Fruit fly (Drosophila melanogaster) whole organism, embryonic: ENCODE data around the gene HipHop.

ENCODE experiments used
- Asciz ChIP-seq: fragments of 200-800 bp; sonication (Bioruptor generic); optimal IDR thresholded peaks from 2 replicates; lab custom pipeline; 2017; ENCODE audit warnings: missing biosample characterization, mild to moderate bottlenecking, missing genetic modification characterization, missing genetic modification reagents
- BEAF-32 ChIP-seq: fragments of 200-800 bp; sonication (Bioruptor generic); optimal IDR thresholded peaks from 3 replicates; lab custom pipeline; 2017; ENCODE audit warnings: missing biosample characterization, missing genetic modification characterization, mild to moderate bottlenecking, moderate library complexity, missing genetic modification reagents
- Blimp-1 ChIP-seq: fragments of 200-800 bp; sonication (Bioruptor generic); optimal IDR thresholded peaks from 3 replicates; lab custom pipeline; 2018; ENCODE audit warnings: missing biosample characterization, missing genetic modification characterization, mild to moderate bottlenecking, moderate library complexity, missing genetic modification reagents
- CG11723 ChIP-seq: fragments of 200-800 bp; sonication (Bioruptor generic); optimal IDR thresholded peaks from 2 replicates; lab custom pipeline; 2017; ENCODE audit warnings: missing biosample characterization, mild to moderate bottlenecking, missing genetic modification characterization
- CG12744 ChIP-seq: fragments of 200-800 bp; sonication (Bioruptor generic); optimal IDR thresholded peaks from 2 replicates; lab custom pipeline; 2016; ENCODE audit warnings: missing biosample characterization, missing genetic modification characterization
- CG14050 ChIP-seq: fragments of 200-800 bp; sonication (Bioruptor generic); IDR thresholded peaks from 3 replicates; pipeline ENCODE4 v1.3.6; 2022; ENCODE audit warnings: missing biosample characterization, missing genetic modification characterization
- CG15601 ChIP-seq: fragments of 200-800 bp; sonication (Bioruptor generic); optimal IDR thresholded peaks from 3 replicates; lab custom pipeline; 2019; ENCODE audit warnings: missing biosample characterization, mild to moderate bottlenecking, missing genetic modification characterization, moderate library complexity
- CG15696 ChIP-seq: fragments of 200-800 bp; sonication (Bioruptor generic); optimal IDR thresholded peaks from 2 replicates; lab custom pipeline; 2019; ENCODE audit warnings: missing biosample characterization, mild to moderate bottlenecking, missing genetic modification characterization, moderate library complexity
- CG17328 ChIP-seq: fragments of 200-800 bp; sonication (Bioruptor generic); IDR thresholded peaks from 2 replicates; pipeline ENCODE4 v1.3.6; 2022; ENCODE audit warnings: missing biosample characterization, missing genetic modification characterization
- CG17359 ChIP-seq: fragments of 200-800 bp; sonication (Bioruptor generic); optimal IDR thresholded peaks from 3 replicates; lab custom pipeline; 2018; ENCODE audit warnings: missing biosample characterization, mild to moderate bottlenecking, missing genetic modification characterization, moderate library complexity
- CG17568 ChIP-seq: fragments of 200-800 bp; sonication (Bioruptor generic); optimal IDR thresholded peaks from 2 replicates; lab custom pipeline; 2018; ENCODE audit warnings: missing biosample characterization, mild to moderate bottlenecking, missing genetic modification characterization, moderate library complexity
- CG18011 ChIP-seq: fragments of 200-800 bp; sonication (Bioruptor generic); optimal IDR thresholded peaks from 2 replicates; lab custom pipeline; 2017; ENCODE audit warnings: missing biosample characterization, missing genetic modification characterization, mild to moderate bottlenecking, moderate library complexity, missing genotype
- CG3065 ChIP-seq: fragments of 200-800 bp; sonication (Bioruptor generic); optimal IDR thresholded peaks from 2 replicates; lab custom pipeline; 2016; ENCODE audit warnings: missing biosample characterization, missing genetic modification characterization
- CG31224 ChIP-seq: fragments of 200-800 bp; sonication (Bioruptor generic); IDR thresholded peaks from 2 replicates; pipeline ENCODE4 v1.3.6; 2022; ENCODE audit warnings: missing biosample characterization, missing genetic modification characterization
- CG33557 ChIP-seq: fragments of 200-800 bp; sonication (Bioruptor generic); optimal IDR thresholded peaks from 2 replicates; lab custom pipeline; 2019; ENCODE audit warnings: missing biosample characterization, mild to moderate bottlenecking, missing genetic modification characterization, moderate library complexity
- CG42726 ChIP-seq: fragments of 200-800 bp; sonication (Bioruptor generic); IDR thresholded peaks from 2 replicates; pipeline ENCODE4 v1.3.6; 2022; ENCODE audit warnings: missing biosample characterization, missing genetic modification characterization; ENCODE audit not compliant: partially characterized antibody
- CG6689 ChIP-seq: fragments of 200-800 bp; sonication (Bioruptor generic); IDR thresholded peaks from 2 replicates; pipeline ENCODE4 v1.3.6; 2022; ENCODE audit warnings: missing biosample characterization, missing genetic modification characterization
- CG6765 ChIP-seq: fragments of 200-800 bp; sonication (Bioruptor generic); optimal IDR thresholded peaks from 3 replicates; lab custom pipeline; 2017; ENCODE audit warnings: missing biosample characterization, mild to moderate bottlenecking, missing genetic modification characterization
- CG8924 ChIP-seq: fragments of 200-800 bp; optimal IDR thresholded peaks from 3 replicates; lab custom pipeline; 2019; ENCODE audit warnings: missing biosample characterization, mild to moderate bottlenecking, missing genetic modification characterization, moderate library complexity
- Fer1 ChIP-seq: fragments of 200-800 bp; sonication (Bioruptor generic); optimal IDR thresholded peaks from 2 replicates; lab custom pipeline; 2017; ENCODE audit warnings: missing biosample characterization, mild to moderate bottlenecking, missing genetic modification characterization
- H15 ChIP-seq: fragments of 200-800 bp; sonication (Bioruptor generic); IDR thresholded peaks from 3 replicates; pipeline ENCODE4 v1.3.6; 2022; ENCODE audit warnings: missing biosample characterization, missing genetic modification characterization
- HmgZ ChIP-seq: fragments of 200-800 bp; sonication (Bioruptor generic); optimal IDR thresholded peaks from 2 replicates; lab custom pipeline; 2018; ENCODE audit warnings: missing biosample characterization, mild to moderate bottlenecking, missing genetic modification characterization
- Hmr ChIP-seq: fragments of 200-800 bp; sonication (Bioruptor generic); optimal IDR thresholded peaks from 3 replicates; lab custom pipeline; 2017; ENCODE audit warnings: mild to moderate bottlenecking, missing biosample characterization, missing genetic modification reagents, missing genetic modification characterization
- Pdp1 ChIP-seq, 2 experiments: fragments of 200-800 bp; sonication (Bioruptor generic); optimal IDR thresholded peaks; 3 replicates each; lab custom pipeline; 2016; ENCODE audit warnings: missing biosample characterization in 2 of 2, missing genetic modification characterization in 2 of 2, mild to moderate bottlenecking in 1 of 2, moderate library complexity in 1 of 2
- Sox100B ChIP-seq: fragments of 200-800 bp; sonication (Bioruptor generic); optimal IDR thresholded peaks from 3 replicates; lab custom pipeline; 2018; ENCODE audit warnings: missing biosample characterization, mild to moderate bottlenecking, missing genetic modification characterization
- Sox102F ChIP-seq: fragments of 200-800 bp; sonication (Bioruptor generic); optimal IDR thresholded peaks from 2 replicates; lab custom pipeline; 2018; ENCODE audit warnings: missing biosample characterization, mild to moderate bottlenecking, missing genetic modification characterization, moderate library complexity
- bsh ChIP-seq, 2 experiments: fragments of 200-800 bp; sonication (Bioruptor generic); optimal IDR thresholded peaks; 2 replicates each; lab custom pipeline; 2017 to 2018; ENCODE audit warnings: mild to moderate bottlenecking in 2 of 2, missing biosample characterization in 2 of 2, missing genetic modification characterization in 2 of 2, moderate library complexity in 1 of 2
- dimm ChIP-seq: fragments of 200-800 bp; sonication (Bioruptor generic); IDR thresholded peaks from 2 replicates; pipeline ENCODE4 v1.3.6; 2022; ENCODE audit warnings: missing biosample characterization, missing genetic modification characterization
- dpn ChIP-seq, 2 experiments: fragments of 200-800 bp; sonication (Bioruptor generic); optimal IDR thresholded peaks; 3 replicates each; lab custom pipeline; 2016; ENCODE audit warnings: missing biosample characterization in 2 of 2, missing genetic modification characterization in 2 of 2
- en ChIP-seq: fragments of 200-800 bp; sonication (Bioruptor generic); optimal IDR thresholded peaks from 2 replicates; lab custom pipeline; 2016; ENCODE audit warnings: missing biosample characterization, missing genetic modification characterization
- exex ChIP-seq: fragments of 200-800 bp; sonication (Bioruptor generic); optimal IDR thresholded peaks from 4 replicates; lab custom pipeline; 2018; ENCODE audit warnings: missing biosample characterization, mild to moderate bottlenecking, missing genetic modification characterization, moderate library complexity
- eyg ChIP-seq: fragments of 200-800 bp; sonication (Bioruptor generic); optimal IDR thresholded peaks from 3 replicates; lab custom pipeline; 2016; ENCODE audit warnings: missing biosample characterization, missing genetic modification characterization
- grn ChIP-seq: fragments of 200-800 bp; sonication (Bioruptor generic); optimal IDR thresholded peaks from 3 replicates; lab custom pipeline; 2017; ENCODE audit warnings: missing biosample characterization, missing genetic modification characterization
- ham ChIP-seq: fragments of 200-800 bp; sonication (Bioruptor generic); IDR thresholded peaks from 2 replicates; pipeline ENCODE4 v1.3.6; 2022; ENCODE audit warnings: missing biosample characterization, missing genetic modification characterization
- jigr1 ChIP-seq: fragments of 200-800 bp; sonication (Bioruptor generic); IDR thresholded peaks from 3 replicates; pipeline ENCODE4 v1.3.6; 2022; ENCODE audit warnings: missing biosample characterization, missing genetic modification characterization
- klu ChIP-seq: fragments of 200-800 bp; sonication (Bioruptor generic); IDR thresholded peaks from 2 replicates; pipeline ENCODE4 v1.3.6; 2022; ENCODE audit warnings: missing biosample characterization, missing genetic modification characterization
- sd ChIP-seq: fragments of 200-800 bp; sonication (Bioruptor generic); optimal IDR thresholded peaks from 3 replicates; lab custom pipeline; 2018; ENCODE audit warnings: missing biosample characterization, mild to moderate bottlenecking, missing genetic modification characterization, moderate library complexity
- sens ChIP-seq: fragments of 200-800 bp; sonication (Bioruptor generic); peaks from one replicate; lab custom pipeline; 2016; ENCODE audit warnings: missing biosample characterization, missing genetic modification characterization
- sob ChIP-seq: fragments of 200-800 bp; sonication (Bioruptor generic); IDR thresholded peaks from 2 replicates; pipeline ENCODE4 v1.3.6; 2022; ENCODE audit warnings: missing biosample characterization, missing genetic modification characterization
- sug ChIP-seq: fragments of 200-800 bp; optimal IDR thresholded peaks from 2 replicates; lab custom pipeline; 2019; ENCODE audit warnings: missing biosample characterization, mild to moderate bottlenecking, missing genetic modification characterization, moderate library complexity
- tap ChIP-seq: fragments of 200-800 bp; optimal IDR thresholded peaks from 3 replicates; lab custom pipeline; 2019; ENCODE audit warnings: missing biosample characterization, mild to moderate bottlenecking, missing genetic modification characterization, moderate library complexity
- tin ChIP-seq: fragments of 200-800 bp; sonication (Bioruptor generic); optimal IDR thresholded peaks from 3 replicates; lab custom pipeline; 2016; ENCODE audit warnings: missing biosample characterization, missing genetic modification characterization
- toy ChIP-seq: fragments of 200-800 bp; sonication (Bioruptor generic); IDR thresholded peaks from 2 replicates; pipeline ENCODE4 v1.3.6; 2022; ENCODE audit warnings: missing biosample characterization, missing genetic modification characterization
- wek ChIP-seq: fragments of 200-800 bp; sonication (Bioruptor generic); optimal IDR thresholded peaks from 3 replicates; lab custom pipeline; 2018; ENCODE audit warnings: missing biosample characterization, mild to moderate bottlenecking, missing genetic modification characterization, moderate library complexity

The HipHop gene

dm6 chr3L:18834924-18835323, 14.0 kb downstream of the HipHop start (continued):
- TF ChIP-seq HmgZ (tag; lab: Kevin White, UChicago), result peak; percentile 4
- TF ChIP-seq grn, result peak; percentile 73
- no peak for TF ChIP-seq CG15696 (tag; lab: Kevin White, UChicago)
- TF ChIP-seq CG33557 (GFP tag; lab: Kevin White, UChicago), result no peak
- TF ChIP-seq CG17328, result no peak
- TF ChIP-seq klu (GFP tag; lab: Robert Waterston, UW), result no peak
- TF ChIP-seq dpn (GFP tag; optimal IDR thresholded peaks at IDR 0.05; lab: Kevin White, UChicago), result no peak
- TF ChIP-seq CG14050 (GFP tag; lab: Robert Waterston, UW), result no peak
- TF ChIP-seq CG3065, result peak; percentile 53
- TF ChIP-seq Blimp-1 (GFP tag; lab: Kevin White, UChicago), result no peak
- TF ChIP-seq toy (GFP tag; lab: Robert Waterston, UW), result no peak
- no peak for TF ChIP-seq CG6765 (GFP tag; lab: Kevin White, UChicago)

dm6 chr3L:18836658-18837057, 15.7 kb downstream of the HipHop start:
- no peak for TF ChIP-seq sob (GFP tag; lab: Robert Waterston, UW)
- TF ChIP-seq wek (GFP tag; lab: Kevin White, UChicago), result no peak
- no peak for TF ChIP-seq CG12744 (GFP tag; lab: Kevin White, UChicago)
- TF ChIP-seq Sox102F (GFP tag; lab: Kevin White, UChicago), result no peak
- TF ChIP-seq CG11723 (GFP tag; lab: Kevin White, UChicago), result no peak
- TF ChIP-seq Fer1 (GFP tag; lab: Kevin White, UChicago), result no peak
- no peak for TF ChIP-seq BEAF-32 (GFP tag; lab: Kevin White, UChicago)
- no peak for TF ChIP-seq CG17359 (tag; lab: Kevin White, UChicago)
- TF ChIP-seq CG31224 (GFP tag; lab: Robert Waterston, UW), result no peak
- no peak for TF ChIP-seq en (GFP tag; lab: Kevin White, UChicago)
- no peak for TF ChIP-seq dimm (GFP tag; lab: Robert Waterston, UW)
- peak in 1 of 2 experiments; percentile 7 for TF ChIP-seq bsh (GFP tag; optimal IDR thresholded peaks at IDR 0.05; lab: Kevin White, UChicago)
- no peak for TF ChIP-seq tin (GFP tag; lab: Kevin White, UChicago)
- no peak for TF ChIP-seq CG18011 (GFP tag; lab: Kevin White, UChicago)
- peak; percentile 43 for TF ChIP-seq exex (tag; lab: Kevin White, UChicago)
- no peak for TF ChIP-seq jigr1
- TF ChIP-seq CG8924 (tag; lab: Kevin White, UChicago), result no peak
- peak; percentile 1 for TF ChIP-seq Sox100B (GFP tag; lab: Kevin White, UChicago)
- no peak for TF ChIP-seq H15
- peak in 1 of 2 experiments; percentile 82 for TF ChIP-seq Pdp1 (GFP tag; optimal IDR thresholded peaks at IDR 0.05; lab: Kevin White, UChicago)
- peak; percentile 22 for TF ChIP-seq sug (tag; lab: Kevin White, UChicago)
- TF ChIP-seq Asciz (GFP tag; lab: Kevin White, UChicago), result peak; percentile 12
- no peak for TF ChIP-seq tap (tag; lab: Kevin White, UChicago)
- TF ChIP-seq CG17568, result peak; percentile 12
- TF ChIP-seq sd (tag; lab: Kevin White, UChicago), result peak; percentile 66
- peak; percentile 59 for TF ChIP-seq sens (GFP tag; lab: Kevin White, UChicago)
- no peak for TF ChIP-seq eyg (GFP tag; lab: Kevin White, UChicago)
- no peak for TF ChIP-seq CG42726
- peak; percentile 1 for TF ChIP-seq CG15601 (tag; lab: Kevin White, UChicago)
- no peak for TF ChIP-seq CG6689
- peak; percentile 2 for TF ChIP-seq Hmr (GFP tag; lab: Kevin White, UChicago)
- TF ChIP-seq ham, result no peak
